Worm (Caenorhabditis elegans): ENCODE results near the gene igeg-2.

igeg-2 gene

DNA sequence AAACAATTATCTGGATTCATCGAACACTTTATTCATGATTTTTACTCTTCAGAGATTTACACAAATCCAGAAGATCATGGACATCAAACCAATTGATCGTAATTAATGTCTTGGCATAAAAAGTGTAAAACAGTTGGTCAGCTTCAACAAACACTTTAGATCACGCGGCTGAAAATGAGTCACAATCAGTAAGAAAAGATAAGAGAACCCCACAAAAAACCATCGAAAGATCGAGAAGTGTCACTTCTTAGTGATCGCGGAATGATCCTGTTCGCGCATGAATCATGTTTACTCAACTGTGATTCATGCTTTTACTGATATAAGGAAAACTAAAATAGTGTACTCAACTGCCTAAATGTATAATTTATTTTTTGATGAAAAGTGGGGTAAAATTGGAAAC lies 37.0 kb downstream of the igeg-2 start (continued):
- TF ChIP-seq T26A8.4 (GFP tag; IDR thresholded peaks at IDR 0.05), result no peak
- no peak for TF ChIP-seq ces-1 (GFP tag; optimal IDR thresholded peaks at IDR 0.05)
- TF ChIP-seq nhr-102 (tag; optimal IDR thresholded peaks at IDR 0.05), result peak; percentile 32
- TF ChIP-seq ceh-20 (GFP tag; IDR thresholded peaks at IDR 0.05), result peak; percentile 41; the same call in 1 of the 2 replicates
- TF ChIP-seq D1046.2 (GFP tag; IDR thresholded peaks at IDR 0.05), result no peak
- TF ChIP-seq spr-1 (tag; optimal IDR thresholded peaks at IDR 0.05), result no peak
- peak; percentile 41 for TF ChIP-seq zip-2 (tag; optimal IDR thresholded peaks at IDR 0.05)
- TF ChIP-seq lsy-2 (tag; optimal IDR thresholded peaks at IDR 0.05), result peak in 1 of 2 experiments; percentile 39
- no peak for TF ChIP-seq attf-4 (tag; optimal IDR thresholded peaks at IDR 0.05)
- TF ChIP-seq nhr-111 (GFP tag; optimal IDR thresholded peaks at IDR 0.05), result no peak
- TF ChIP-seq dve-1 (tag; optimal IDR thresholded peaks at IDR 0.05; ENCODE audit: insufficient read depth), result peak; percentile 84
- TF ChIP-seq cey-2 (tag; optimal IDR thresholded peaks at IDR 0.05; ENCODE audit: borderline replicate concordance, insufficient read depth), result no peak

DNA sequence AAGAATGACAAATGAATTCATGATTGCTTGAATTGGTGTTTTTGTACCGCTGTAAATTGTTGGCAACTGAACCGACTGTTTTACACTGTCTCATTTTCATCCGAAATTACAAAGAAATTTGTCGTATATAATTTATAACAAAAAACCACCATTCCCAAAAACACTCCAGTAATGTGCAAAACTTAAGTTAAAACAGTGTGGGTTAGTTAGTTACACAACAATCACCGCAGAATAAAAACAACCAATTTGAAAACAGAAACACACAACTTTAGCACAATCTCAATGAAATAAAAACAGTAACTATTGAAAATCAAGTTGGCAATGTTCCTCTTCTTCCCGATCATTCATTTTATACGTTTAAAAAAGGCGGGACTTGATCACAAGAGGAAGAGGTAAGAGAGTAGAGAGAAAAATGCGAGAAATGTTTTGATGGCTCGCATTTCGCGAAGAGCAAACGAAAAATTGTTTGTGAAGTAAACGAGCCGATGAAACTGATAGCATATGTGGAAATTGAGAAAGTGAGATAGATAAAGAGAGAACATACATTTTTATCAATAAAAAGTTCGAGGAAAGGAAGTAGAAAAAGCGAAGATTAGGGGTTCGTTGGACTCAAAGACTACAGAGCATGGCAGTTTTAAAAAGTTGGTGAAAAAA lies 38.6 kb downstream of the igeg-2 start, which contains the start of gene F08B12.4:
TSS of gene F08B12.4 (minus strand) at position 51 of the 654 bp plus-strand sequence.
- TF ChIP-seq pha-4 (GFP tag; IDR thresholded peaks at IDR 0.05) (no peak), pha-4 (tag; optimal IDR thresholded peaks at IDR 0.05) (no peak), Y105C5A.15 (GFP tag; IDR thresholded peaks at IDR 0.05) (no peak), snpc-1.2 (GFP tag; IDR thresholded peaks at IDR 0.05) (no peak), nhr-77 (tag; optimal IDR thresholded peaks at IDR 0.05) (peak; percentile 56), php-3 (GFP tag; IDR thresholded peaks at IDR 0.05) (peak; percentile 51; the same call in 1 of the 2 replicates), daf-16 (GFP tag; optimal IDR thresholded peaks at IDR 0.05) (peak in 1 of 2 experiments; percentile 27), daf-16 (tag; optimal IDR thresholded peaks at IDR 0.05) (peak; percentile 83), nhr-11 (tag; optimal IDR thresholded peaks at IDR 0.05) (peak; percentile 41), nhr-6 (tag; optimal IDR thresholded peaks at IDR 0.05) (peak; percentile 42), dmd-6 (GFP tag; IDR thresholded peaks at IDR 0.05) (peak; percentile 70), T20F7.1 (GFP tag; optimal IDR thresholded peaks at IDR 0.05) (peak; percentile 11), dve-1 (tag; optimal IDR thresholded peaks at IDR 0.05; ENCODE audit: insufficient read depth) (peak; percentile 81), mep-1 (tag; optimal IDR thresholded peaks at IDR 0.05) (peak; percentile 26), ceh-62 (tag; optimal IDR thresholded peaks at IDR 0.05) (no peak), pqm-1 (tag; optimal IDR thresholded peaks at IDR 0.05) (peak; percentile 69), aha-1 (tag) (peak; percentile 63), lsy-2 (tag; optimal IDR thresholded peaks at IDR 0.05) (peak in 1 of 2 experiments; percentile 46), Y48G9A.11 (GFP tag; IDR thresholded peaks at IDR 0.05) (no peak), mdl-1 (tag; optimal IDR thresholded peaks at IDR 0.05) (peak in 1 of 2 experiments; percentile 11), Y5F2A.4 (GFP tag; optimal IDR thresholded peaks at IDR 0.05) (no peak), hlh-30 (tag; optimal IDR thresholded peaks at IDR 0.05; ENCODE audit: insufficient read depth) (peak; percentile 53), ama-1 (optimal IDR thresholded peaks at IDR 0.05) (peak; percentile 47), daf-19 (GFP tag; conservative IDR thresholded peaks at IDR 0.05) (no peak), nhr-28 (tag; optimal IDR thresholded peaks at IDR 0.05) (peak; percentile 64), D1046.2 (GFP tag; IDR thresholded peaks at IDR 0.05) (no peak), madf-5 (GFP tag; IDR thresholded peaks at IDR 0.05) (no peak), nhr-42 (GFP tag; IDR thresholded peaks at IDR 0.05) (peak; percentile 36; the same call in 1 of the 2 replicates), nhr-102 (tag; optimal IDR thresholded peaks at IDR 0.05) (no peak), hlh-11 (tag; optimal IDR thresholded peaks at IDR 0.05) (peak; percentile 65)

DNA sequence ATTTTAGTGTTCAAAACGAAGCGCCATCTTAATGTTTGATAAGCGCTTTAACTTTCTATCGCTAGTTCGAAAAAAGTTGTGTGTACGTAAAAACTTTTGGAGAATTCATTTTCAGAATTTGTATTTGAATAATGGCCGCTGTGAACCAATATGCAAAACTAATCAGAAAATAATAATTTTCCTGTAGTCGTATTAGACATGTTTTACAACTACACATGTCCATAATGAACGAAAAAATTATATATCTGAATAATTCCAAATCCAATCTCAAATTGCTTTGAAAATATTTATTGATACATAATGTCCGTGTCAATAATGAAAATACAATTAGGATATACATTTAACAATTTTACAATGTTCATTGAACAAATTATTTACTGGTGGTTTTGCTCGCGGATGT lies 39.7 kb downstream of the igeg-2 start:
- peak; percentile 92 for TF ChIP-seq aha-1 (tag)
- peak; percentile 50 for TF ChIP-seq mep-1 (tag; optimal IDR thresholded peaks at IDR 0.05)
- TF ChIP-seq daf-16 (GFP tag; optimal IDR thresholded peaks at IDR 0.05), result no peak
- peak; percentile 19 for TF ChIP-seq daf-16 (tag; optimal IDR thresholded peaks at IDR 0.05)
- no peak for TF ChIP-seq unc-62 (GFP tag; optimal IDR thresholded peaks at IDR 0.05 in 1 of 2)
- no peak for TF ChIP-seq unc-62 (tag; optimal IDR thresholded peaks at IDR 0.05)

Measured in whole organism, L4 larva.